Worm (Caenorhabditis elegans) whole organism, L4/young adult: ENCODE data around the gene srg-45.
A peak's percentile ranks its signal among the peaks of the same experiment; 100 is the strongest.

Experiments used
- W03F9.2 ChIP-seq: fragments of 150-350 bp; optimal IDR thresholded peaks from 2 replicates; lab custom pipeline; 2014; ENCODE audit warnings: missing biosample characterization, missing genetic modification characterization
- dao-5 ChIP-seq: sonication (generic microtip); optimal IDR thresholded peaks from 2 replicates; lab custom pipeline; 2016; ENCODE audit warnings: missing genotype, missing genetic modification characterization, moderate library complexity, missing compliant biosample characterization
- him-1 ChIP-seq: sonication (generic microtip); optimal IDR thresholded peaks from 2 replicates; lab custom pipeline; 2016; ENCODE audit warnings: missing genotype, missing genetic modification reagents, missing genetic modification characterization, missing compliant biosample characterization

DNA sequence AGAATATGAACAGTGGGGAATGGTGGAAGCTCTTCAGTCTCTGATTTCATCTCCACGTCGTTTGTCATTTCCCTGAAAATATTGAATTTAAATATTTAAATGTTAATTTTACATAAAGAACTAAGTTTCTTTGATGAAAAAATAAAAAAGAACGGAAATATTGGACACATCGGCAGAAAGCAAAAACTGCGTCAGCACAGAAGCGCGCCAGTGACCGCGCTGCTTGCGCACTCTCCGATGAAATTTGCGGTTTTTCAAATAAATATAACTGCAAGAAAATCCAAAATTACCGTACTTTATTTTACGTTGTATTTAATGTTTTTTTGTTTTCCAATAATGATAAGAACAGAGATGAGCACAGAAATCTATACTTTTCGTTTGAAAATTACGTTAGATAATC, 15.7 kb upstream of the srg-45 start, which contains the start of the genes srpa-68 and srh-16:
- no peak for TF ChIP-seq dao-5
- peak; percentile 73 for TF ChIP-seq him-1 (tag; lab: Kevin White, UChicago)
- TF ChIP-seq W03F9.2 (tag; lab: Kevin White, UChicago), result peak; percentile 92
